Worm (Caenorhabditis elegans): ENCODE results near the gene E03H12.5.

DNA sequence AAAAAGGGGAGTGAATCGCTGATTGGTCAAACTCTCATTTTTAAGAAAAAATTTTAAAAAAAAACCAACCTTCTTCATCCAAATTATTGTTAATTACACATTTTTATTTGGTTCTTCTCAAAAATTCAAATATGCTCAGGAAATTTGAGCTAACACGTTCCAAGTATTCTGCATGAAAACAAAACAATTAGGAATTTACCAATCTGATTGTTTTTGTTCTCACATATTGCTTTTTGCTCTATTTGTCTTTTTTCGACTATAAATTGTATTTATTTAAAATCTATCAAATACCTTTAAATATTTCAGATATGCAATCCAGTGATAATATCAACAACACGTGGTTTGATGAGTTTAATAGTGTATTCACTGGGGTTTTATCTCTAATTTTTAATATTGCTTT is 35.2 kb downstream of the E03H12.5 start, which contains the start of gene srm-1:
- TF ChIP-seq egl-43 (GFP tag; IDR thresholded peaks at IDR 0.05), result no peak
- no peak for TF ChIP-seq ceh-82 (tag; optimal IDR thresholded peaks at IDR 0.05)
- no peak for TF ChIP-seq nhr-77 (tag; optimal IDR thresholded peaks at IDR 0.05)
- TF ChIP-seq zag-1 (tag; optimal IDR thresholded peaks at IDR 0.05), result no peak
- no peak for TF ChIP-seq ama-1 (optimal IDR thresholded peaks at IDR 0.05)
- no peak for TF ChIP-seq ztf-11 (tag; optimal IDR thresholded peaks at IDR 0.05)
- no peak for TF ChIP-seq F10B5.3 (tag; optimal IDR thresholded peaks at IDR 0.05)
- no peak for TF ChIP-seq ces-1 (GFP tag; optimal IDR thresholded peaks at IDR 0.05)
- TF ChIP-seq Y105C5A.15 (GFP tag; IDR thresholded peaks at IDR 0.05), result no peak
